Fruit fly (Drosophila melanogaster): Measurements from ENCODE around the gene CG17404.

- TF ChIP-seq Sin3A (optimal IDR thresholded peaks at IDR 0.05), result no peak
- no peak for TF ChIP-seq ttk (optimal IDR thresholded peaks at IDR 0.05)
- TF ChIP-seq h (optimal IDR thresholded peaks at IDR 0.05), result no peak
- no peak for TF ChIP-seq Myc (optimal IDR thresholded peaks at IDR 0.05)
These were observed 29.1 kb upstream of the CG17404 start, which contains the start of gene CG3942 for dm6 chr3R:12253887-12254286.
